Worm (Caenorhabditis elegans) whole organism, mixed stage, embryonic: ENCODE data around the gene rbf-1.

Experiments
- M03D4.4 ChIP-seq: sonication (generic microtip); optimal IDR thresholded peaks from 2 replicates; lab custom pipeline; 2017; ENCODE audit warnings: mild to moderate bottlenecking, missing genetic modification characterization, missing compliant biosample characterization
- bed-3 ChIP-seq: fragments of 200-800 bp; sonication (Bioruptor generic); optimal IDR thresholded peaks from 3 replicates; lab custom pipeline; 2018; ENCODE audit warnings: mild to moderate bottlenecking, missing genetic modification characterization, moderate library complexity, missing compliant biosample characterization
- blmp-1 ChIP-seq: fragments of 150-350 bp; optimal IDR thresholded peaks from 2 replicates; lab custom pipeline; 2014; ENCODE audit warnings: missing biosample characterization, missing genetic modification characterization
- ceh-43 ChIP-seq: fragments of 200-800 bp; sonication (Bioruptor generic); optimal IDR thresholded peaks from 2 replicates; lab custom pipeline; 2018; ENCODE audit warnings: mild to moderate bottlenecking, missing genetic modification characterization, moderate library complexity, missing compliant biosample characterization
- ceh-83 ChIP-seq: fragments of 200-800 bp; sonication (Bioruptor generic); optimal IDR thresholded peaks from 2 replicates; lab custom pipeline; 2018; ENCODE audit warnings: mild to moderate bottlenecking, missing genetic modification characterization, missing compliant biosample characterization
- ces-1 ChIP-seq: fragments of 150-350 bp; optimal IDR thresholded peaks from 2 replicates; lab custom pipeline; 2014; ENCODE audit warnings: missing biosample characterization, missing genetic modification reagents, missing genetic modification characterization
- elt-1 ChIP-seq: sonication (generic microtip); optimal IDR thresholded peaks from 2 replicates; lab custom pipeline; 2017; ENCODE audit warnings: missing genetic modification characterization, mild to moderate bottlenecking, missing compliant biosample characterization, antibody characterized with exemption, moderate library complexity, borderline replicate concordance; ENCODE audit not compliant: insufficient read depth
- flh-1 ChIP-seq: fragments of 200-800 bp; sonication (Bioruptor generic); optimal IDR thresholded peaks from 2 replicates; lab custom pipeline; 2018; ENCODE audit warnings: mild to moderate bottlenecking, missing genetic modification characterization, moderate library complexity, missing compliant biosample characterization
- ham-2 ChIP-seq: fragments of 200-800 bp; sonication (Bioruptor generic); optimal IDR thresholded peaks from 2 replicates; lab custom pipeline; 2018; ENCODE audit warnings: mild to moderate bottlenecking, missing genetic modification characterization, missing compliant biosample characterization
- hlh-1 ChIP-seq: fragments of 150-350 bp; optimal IDR thresholded peaks from 2 replicates; lab custom pipeline; 2014; ENCODE audit warnings: missing biosample characterization, missing genetic modification reagents, missing genetic modification characterization
- lin-32 ChIP-seq: fragments of 200-800 bp; sonication (Bioruptor generic); optimal IDR thresholded peaks from 2 replicates; lab custom pipeline; 2018; ENCODE audit warnings: mild to moderate bottlenecking, missing genetic modification characterization, missing compliant biosample characterization
- lsy-2 ChIP-seq: fragments of 150-350 bp; optimal IDR thresholded peaks from 2 replicates; lab custom pipeline; 2014; ENCODE audit warnings: missing biosample characterization, missing genetic modification characterization
- mep-1 ChIP-seq: fragments of 150-350 bp; optimal IDR thresholded peaks from 2 replicates; lab custom pipeline; 2017; ENCODE audit warnings: missing biosample characterization, missing genetic modification reagents, missing genetic modification characterization, inconsistent platforms
- mls-2 ChIP-seq: sonication (generic microtip); optimal IDR thresholded peaks from 2 replicates; lab custom pipeline; 2016; ENCODE audit warnings: mild to moderate bottlenecking, missing genetic modification characterization, moderate library complexity, missing compliant biosample characterization
- nhr-2 ChIP-seq: fragments of 150-350 bp; optimal IDR thresholded peaks from 2 replicates; lab custom pipeline; 2014; ENCODE audit warnings: missing biosample characterization, missing genetic modification characterization
- nhr-28 ChIP-seq: fragments of 150-350 bp; optimal IDR thresholded peaks from 2 replicates; lab custom pipeline; 2014; ENCODE audit warnings: missing biosample characterization, missing genetic modification characterization
- nhr-76 ChIP-seq: sonication (generic microtip); optimal IDR thresholded peaks from 2 replicates; lab custom pipeline; 2017; ENCODE audit warnings: missing biosample characterization, missing genetic modification characterization
- pha-4 ChIP-seq: fragments of 150-350 bp; optimal IDR thresholded peaks from 2 replicates; lab custom pipeline; 2018; ENCODE audit warnings: missing biosample characterization, missing genetic modification reagents, missing genetic modification characterization
- sptf-1 ChIP-seq: sonication (generic microtip); optimal IDR thresholded peaks from 2 replicates; lab custom pipeline; 2017; ENCODE audit warnings: mild to moderate bottlenecking, missing genetic modification characterization, moderate library complexity, missing compliant biosample characterization
- tbx-8 ChIP-seq: fragments of 200-800 bp; sonication (Bioruptor generic); optimal IDR thresholded peaks from 2 replicates; lab custom pipeline; 2018; ENCODE audit warnings: mild to moderate bottlenecking, missing genetic modification characterization, moderate library complexity, missing compliant biosample characterization
- unc-120 ChIP-seq: sonication (generic microtip); optimal IDR thresholded peaks from 2 replicates; lab custom pipeline; 2017; ENCODE audit warnings: missing genetic modification characterization, missing compliant biosample characterization; ENCODE audit not compliant: poor library complexity, severe bottlenecking
- unc-39 ChIP-seq: fragments of 150-350 bp; optimal IDR thresholded peaks from 2 replicates; lab custom pipeline; 2014; ENCODE audit warnings: missing biosample characterization, missing genetic modification characterization
- unc-62 ChIP-seq: fragments of 150-350 bp; optimal IDR thresholded peaks from 2 replicates; lab custom pipeline; 2014; ENCODE audit warnings: missing biosample characterization, missing genetic modification reagents, missing genetic modification characterization
- ztf-11 ChIP-seq: fragments of 150-350 bp; optimal IDR thresholded peaks from 2 replicates; lab custom pipeline; 2014; ENCODE audit warnings: missing biosample characterization, missing genetic modification characterization

rbf-1 gene

ce11 chrIII:6713266-6713665 lies 37.7 kb downstream of the rbf-1 start, which contains the start of gene F37A4.4:
Gene F37A4.4, plus strand, starts transcription at chrIII:6713566.
- no peak for TF ChIP-seq hlh-1 (tag; lab: Kevin White, UChicago)
- TF ChIP-seq M03D4.4 (tag; lab: Kevin White, UChicago): no peak
- TF ChIP-seq mls-2 (tag; lab: Kevin White, UChicago): no peak

DNA sequence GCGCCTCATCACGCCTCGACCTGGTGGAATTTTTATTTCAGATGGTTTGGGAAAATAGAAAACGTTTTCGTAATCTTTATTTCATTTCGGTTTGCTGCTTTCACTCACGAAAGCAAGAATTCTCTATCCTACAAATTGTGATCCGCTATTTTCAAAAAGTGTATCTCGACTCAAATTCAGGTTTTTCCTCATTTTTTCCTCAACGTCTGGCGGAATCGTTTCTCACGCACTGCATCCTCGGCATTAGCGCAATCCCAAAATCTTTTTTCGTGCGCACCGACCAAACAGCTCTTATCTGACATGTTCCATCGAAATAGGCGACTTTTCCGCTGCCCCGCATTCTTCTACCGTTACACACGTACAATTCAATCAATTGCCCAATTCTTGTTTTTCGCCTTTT lies 42.7 kb downstream of the rbf-1 start, which contains the start of gene F37A4.3:
Gene F37A4.3, plus strand, starts transcription at position 301 of the 400 bp plus-strand sequence.
- TF ChIP-seq mep-1 (no peak), ham-2 (GFP tag; lab: Kevin White, UChicago) (peak; percentile 4), unc-62 (GFP tag; lab: Kevin White, UChicago) (no peak), unc-39 (tag; lab: Kevin White, UChicago) (no peak), M03D4.4 (tag; lab: Kevin White, UChicago) (no peak), mls-2 (tag; lab: Kevin White, UChicago) (no peak)
- TF ChIP-seq, all 35 proteins: peak for 1

- TF ChIP-seq blmp-1 (tag; lab: Kevin White, UChicago): no peak
Measured at ce11 chrIII:6722208-6722679, 46.7 kb downstream of the rbf-1 start, which contains the start of the genes bath-41 and F37A4.2. Gene bath-41, minus strand, starts transcription at chrIII:6722258. Gene F37A4.2, plus strand, starts transcription at chrIII:6722454.

ce11 chrIII:6723089-6723488 lies 47.5 kb downstream of the rbf-1 start, which contains the start of gene F37A4.1:
Gene F37A4.1, plus strand, starts transcription at chrIII:6723389.
- TF ChIP-seq nhr-28: no peak
- no peak for TF ChIP-seq ham-2 (GFP tag; lab: Kevin White, UChicago)
- TF ChIP-seq flh-1 (GFP tag; lab: Kevin White, UChicago): no peak
- no peak for TF ChIP-seq pha-4 (tag; lab: Kevin White, UChicago)
- TF ChIP-seq ceh-43 (GFP tag; lab: Kevin White, UChicago): no peak
- no peak for TF ChIP-seq mep-1
- no peak for TF ChIP-seq sptf-1 (tag; lab: Kevin White, UChicago)
- no peak for TF ChIP-seq lsy-2
- no peak for TF ChIP-seq lin-32 (GFP tag; lab: Kevin White, UChicago)
- TF ChIP-seq ztf-11 (tag; lab: Kevin White, UChicago): no peak
- TF ChIP-seq unc-120 (tag; lab: Kevin White, UChicago): no peak
- TF ChIP-seq unc-39 (tag; lab: Kevin White, UChicago): no peak
- TF ChIP-seq elt-1 (tag; lab: Kevin White, UChicago): no peak
- TF ChIP-seq tbx-8 (GFP tag; lab: Kevin White, UChicago): no peak
- TF ChIP-seq ceh-83 (GFP tag; lab: Kevin White, UChicago): no peak

DNA sequence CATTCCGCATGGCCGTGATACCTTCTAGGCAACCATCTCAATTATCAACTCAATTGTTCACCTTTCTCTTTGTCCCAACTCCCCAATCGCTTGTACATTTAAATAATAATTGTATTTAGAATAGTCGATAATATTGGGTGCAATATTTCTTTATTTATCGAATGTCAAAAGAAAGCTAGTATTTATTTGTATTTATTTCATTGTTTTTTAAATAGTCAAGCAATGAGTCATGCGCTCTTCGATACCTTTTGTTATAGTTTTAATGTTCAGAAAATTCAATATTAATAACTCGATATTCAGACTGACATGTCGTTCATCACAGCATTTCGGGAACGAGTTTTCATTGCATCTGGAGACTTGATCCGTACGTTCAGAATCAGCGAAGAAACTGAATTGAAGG lies 49.9 kb downstream of the rbf-1 start, which contains the start of gene wdr-4:
Gene wdr-4, plus strand, starts transcription at position 301 of the 400 bp plus-strand sequence.
- TF ChIP-seq nhr-76 (tag; lab: Kevin White, UChicago) (no peak), ceh-43 (GFP tag; lab: Kevin White, UChicago) (no peak), bed-3 (no peak), unc-39 (tag; lab: Kevin White, UChicago) (no peak), ces-1 (GFP tag; lab: Kevin White, UChicago) (no peak), pha-4 (tag; lab: Kevin White, UChicago) (no peak), nhr-28 (no peak)
- TF ChIP-seq, all 35 proteins: peak for 0

- TF ChIP-seq flh-1 (GFP tag; lab: Kevin White, UChicago) (no peak), unc-120 (tag; lab: Kevin White, UChicago) (peak; percentile 3), hlh-1 (tag; lab: Kevin White, UChicago) (peak; percentile 63), mls-2 (tag; lab: Kevin White, UChicago) (no peak), ztf-11 (tag; lab: Kevin White, UChicago) (no peak), nhr-2 (no peak)
Measured at ce11 chrIII:6730185-6730850, 54.8 kb downstream of the rbf-1 start, which contains the start of the genes Y102E9.5 and odr-4. Gene Y102E9.5, minus strand, starts transcription at chrIII:6730285. Gene odr-4, plus strand, starts transcription at chrIII:6730800.
